Fruit fly (Drosophila melanogaster): ENCODE data around the gene homer.

The homer gene

DNA sequence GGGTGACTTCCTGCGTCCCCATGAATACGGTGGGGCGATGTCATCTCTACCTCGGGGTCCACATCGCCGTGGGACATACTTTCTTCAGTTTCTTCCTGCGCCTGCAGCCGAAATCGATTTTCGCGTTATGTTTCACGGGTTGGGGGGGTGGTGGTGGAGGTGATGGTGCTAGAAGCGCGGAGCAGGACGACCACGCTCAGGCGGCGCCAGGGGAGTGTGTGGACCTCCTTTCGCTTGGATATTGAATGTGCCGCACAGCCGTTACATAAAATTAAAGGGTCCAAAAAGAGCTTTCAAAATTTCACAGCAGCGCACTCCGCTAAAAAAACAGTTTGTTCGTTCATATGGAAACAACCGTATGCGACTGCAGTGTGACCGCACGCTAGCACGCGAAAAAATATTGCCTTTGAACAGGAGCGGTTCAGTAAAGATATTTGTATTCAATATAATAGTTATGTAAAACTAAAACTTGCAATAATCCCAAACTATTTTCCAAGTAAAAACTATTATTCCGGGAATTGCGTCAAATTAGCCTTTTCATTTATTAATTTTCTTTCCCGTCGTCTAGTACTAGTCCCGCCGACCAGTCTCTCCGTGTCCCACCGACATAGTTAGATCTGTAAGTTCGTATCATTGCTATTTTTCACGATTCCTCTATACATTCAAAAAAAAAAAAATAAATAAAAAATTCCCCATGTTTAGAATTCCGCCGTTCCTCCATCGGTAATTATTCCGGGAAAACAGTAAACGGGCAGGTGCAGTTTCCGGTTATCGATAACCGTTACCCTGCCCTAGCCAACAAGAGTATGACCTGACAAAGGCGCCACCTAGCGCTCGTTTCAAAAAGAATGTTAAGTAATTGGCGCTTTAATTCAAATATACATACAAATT lies 38.9 kb downstream of the homer start, which contains the start of gene Nhe3 (continued):
- peak; percentile 84 for TF ChIP-seq CG32772 (GFP tag; IDR thresholded peaks at IDR 0.05)
- TF ChIP-seq tna (GFP tag; IDR thresholded peaks at IDR 0.05; ENCODE audit: partially characterized antibody): no peak
- TF ChIP-seq CG31365 (tag; optimal IDR thresholded peaks at IDR 0.05): no peak
- TF ChIP-seq Drgx (GFP tag; IDR thresholded peaks at IDR 0.05): peak; percentile 67
- TF ChIP-seq BtbVII (GFP tag; optimal IDR thresholded peaks at IDR 0.05): peak; percentile 48
- peak; percentile 84 for TF ChIP-seq Ssrp (tag; optimal IDR thresholded peaks at IDR 0.05)
- TF ChIP-seq gcm2 (GFP tag; optimal IDR thresholded peaks at IDR 0.05): peak; percentile 50
- TF ChIP-seq wor (GFP tag; IDR thresholded peaks at IDR 0.05): peak; percentile 72
- peak; percentile 86 for TF ChIP-seq so (GFP tag; IDR thresholded peaks at IDR 0.05)
- TF ChIP-seq CoRest (tag; optimal IDR thresholded peaks at IDR 0.05): peak; percentile 84
- TF ChIP-seq CG7987 (GFP tag; optimal IDR thresholded peaks at IDR 0.05): no peak
- TF ChIP-seq sisA (GFP tag; IDR thresholded peaks at IDR 0.05): peak; percentile 84
- TF ChIP-seq pum (GFP tag; optimal IDR thresholded peaks at IDR 0.05): peak; percentile 78
- peak; percentile 81 for TF ChIP-seq CG4424 (GFP tag; optimal IDR thresholded peaks at IDR 0.05)
- TF ChIP-seq CG6689 (GFP tag; IDR thresholded peaks at IDR 0.05): peak; percentile 87
- TF ChIP-seq pzg (GFP tag; optimal IDR thresholded peaks at IDR 0.05): peak; percentile 40
- peak; percentile 53 for TF ChIP-seq CG1529 (GFP tag; optimal IDR thresholded peaks at IDR 0.05)
- TF ChIP-seq zen2 (GFP tag; IDR thresholded peaks at IDR 0.05; ENCODE audit: partially characterized antibody): no peak
- peak; percentile 83 for TF ChIP-seq ci (GFP tag; IDR thresholded peaks at IDR 0.05)
- peak; percentile 64 for TF ChIP-seq Opbp (GFP tag; IDR thresholded peaks at IDR 0.05; ENCODE audit: partially characterized antibody)
- peak; percentile 85 for TF ChIP-seq CG7839 (tag; optimal IDR thresholded peaks at IDR 0.05)
- peak; percentile 86 for TF ChIP-seq CG17328 (GFP tag; IDR thresholded peaks at IDR 0.05)
- TF ChIP-seq CG8478 (optimal IDR thresholded peaks at IDR 0.05): no peak
- TF ChIP-seq Adf1 (GFP tag; IDR thresholded peaks at IDR 0.05): peak; percentile 37; the same call in 1 of the 2 replicates
- peak; percentile 68 for TF ChIP-seq CG8944 (GFP tag; optimal IDR thresholded peaks at IDR 0.05)
- peak; percentile 67 for TF ChIP-seq Sin3A (optimal IDR thresholded peaks at IDR 0.05)
- peak; percentile 29; the same call in 1 of the 3 replicates for TF ChIP-seq CG3726 (GFP tag; IDR thresholded peaks at IDR 0.05)
- TF ChIP-seq dan (GFP tag; IDR thresholded peaks at IDR 0.05): 0 out of 2 replicates have a peak, but pooled peaks have one; percentile 19
- peak; percentile 87 for TF ChIP-seq CG11456 (GFP tag; IDR thresholded peaks at IDR 0.05)
- peak; percentile 75 to 85 for TF ChIP-seq dpn (GFP tag; optimal IDR thresholded peaks at IDR 0.05)
- peak; percentile 75 for TF ChIP-seq CG12769 (tag; optimal IDR thresholded peaks at IDR 0.05)
- TF ChIP-seq Scr (GFP tag; IDR thresholded peaks at IDR 0.05; ENCODE audit: partially characterized antibody): peak; percentile 53
- TF ChIP-seq crp (GFP tag; optimal IDR thresholded peaks at IDR 0.05): peak; percentile 8 to 72
- peak; percentile 75 for TF ChIP-seq Dek (tag; optimal IDR thresholded peaks at IDR 0.05)
- peak; percentile 70 for TF ChIP-seq Atf3 (GFP tag; optimal IDR thresholded peaks at IDR 0.05)
- TF ChIP-seq croc (GFP tag; conservative IDR thresholded peaks at IDR 0.05): peak; percentile 70
- TF ChIP-seq CG4730 (GFP tag; IDR thresholded peaks at IDR 0.05): peak; percentile 69
- peak; percentile 68 for TF ChIP-seq HLH4C (GFP tag; IDR thresholded peaks at IDR 0.05; ENCODE audit: partially characterized antibody)
- TF ChIP-seq tup (GFP tag; optimal IDR thresholded peaks at IDR 0.05): peak; percentile 74
- TF ChIP-seq CG14860 (GFP tag; IDR thresholded peaks at IDR 0.05; ENCODE audit: partially characterized antibody): peak; percentile 52; the same call in 2 of the 3 replicates
- TF ChIP-seq CG13624 (GFP tag; optimal IDR thresholded peaks at IDR 0.05): peak; percentile 80
- peak; percentile 97 for TF ChIP-seq sens (GFP tag)
- peak; percentile 54; the same call in 1 of the 2 replicates for TF ChIP-seq Oaz (GFP tag; IDR thresholded peaks at IDR 0.05)
- peak; percentile 76 for TF ChIP-seq slp2 (GFP tag; optimal IDR thresholded peaks at IDR 0.05)
- peak; percentile 70 for TF ChIP-seq CG30431 (GFP tag; optimal IDR thresholded peaks at IDR 0.05)
- TF ChIP-seq Doc2 (GFP tag; IDR thresholded peaks at IDR 0.05): no peak
- peak; percentile 67 for TF ChIP-seq CG18619 (GFP tag; optimal IDR thresholded peaks at IDR 0.05)
- no peak for TF ChIP-seq en (GFP tag; optimal IDR thresholded peaks at IDR 0.05)
- peak; percentile 53 for TF ChIP-seq Hmr (GFP tag; optimal IDR thresholded peaks at IDR 0.05)
